Worm (Caenorhabditis elegans) whole organism, early embryonic: ENCODE results near the gene sqd-1.

Source experiments
- B0310.2 ChIP-seq: sonication (generic microtip); optimal IDR thresholded peaks from 2 replicates; lab custom pipeline; 2016; ENCODE audit warnings: mild to moderate bottlenecking, missing genetic modification characterization, missing compliant biosample characterization
- aly-1 ChIP-seq: sonication (generic microtip); optimal IDR thresholded peaks from 2 replicates; lab custom pipeline; 2016; ENCODE audit warnings: missing genetic modification characterization, missing compliant biosample characterization
- flt-1 ChIP-seq: fragments of 200-800 bp; sonication (Bioruptor generic); IDR thresholded peaks from 2 replicates; pipeline ENCODE4 v1.3.6; 2022; ENCODE audit warnings: missing genetic modification characterization, missing compliant biosample characterization
- hmg-4 ChIP-seq: fragments of 200-800 bp; sonication (Bioruptor generic); optimal IDR thresholded peaks from 2 replicates; lab custom pipeline; 2018; ENCODE audit warnings: mild to moderate bottlenecking, missing genetic modification characterization, missing compliant biosample characterization
- pes-1 ChIP-seq: fragments of 200-800 bp; sonication (Bioruptor generic); IDR thresholded peaks from 2 replicates; pipeline ENCODE4 v1.3.6; 2022; ENCODE audit warnings: missing genetic modification reagents, missing genetic modification characterization, missing compliant biosample characterization
- scrt-1 ChIP-seq: fragments of 200-800 bp; sonication (Bioruptor generic); IDR thresholded peaks from 2 replicates; pipeline ENCODE4 v1.3.6; 2022; ENCODE audit warnings: missing genetic modification characterization, missing compliant biosample characterization
- tbx-11 ChIP-seq: fragments of 200-800 bp; sonication (Bioruptor generic); IDR thresholded peaks from 2 replicates; pipeline ENCODE4 v1.3.6; 2022; ENCODE audit warnings: missing genetic modification characterization, missing compliant biosample characterization

- TF ChIP-seq pes-1 (GFP tag; lab: Robert Waterston, UW) (no peak), scrt-1 (GFP tag; lab: Robert Waterston, UW) (no peak), tbx-11 (GFP tag; lab: Robert Waterston, UW) (no peak), flt-1 (no peak), aly-1 (no peak), hmg-4 (GFP tag; lab: Kevin White, UChicago) (no peak), B0310.2 (tag; lab: Kevin White, UChicago) (no peak)
Measured at ce11 chrIV:6301764-6302163, 22.2 kb upstream of the sqd-1 start, which contains the start of gene srv-26.
